Fruit fly (Drosophila melanogaster) whole organism, embryonic: ENCODE results near the gene CG42263.

Experiments
- Bgb ChIP-seq: fragments of 200-800 bp; sonication (Bioruptor generic); IDR thresholded peaks from 2 replicates; pipeline ENCODE4 v1.3.6; 2022; ENCODE audit warnings: missing biosample characterization, missing genetic modification characterization; ENCODE audit not compliant: partially characterized antibody
- CG10209 ChIP-seq: fragments of 200-800 bp; sonication (Bioruptor generic); optimal IDR thresholded peaks from 3 replicates; lab custom pipeline; 2017; ENCODE audit warnings: missing biosample characterization, mild to moderate bottlenecking, missing genetic modification characterization, missing genetic modification reagents
- CG10274 ChIP-seq: fragments of 200-800 bp; sonication (Bioruptor generic); optimal IDR thresholded peaks from 3 replicates; lab custom pipeline; 2017; ENCODE audit warnings: missing biosample characterization, mild to moderate bottlenecking, missing genetic modification characterization
- CG10543 ChIP-seq: fragments of 200-800 bp; sonication (Bioruptor generic); optimal IDR thresholded peaks from 3 replicates; lab custom pipeline; 2017; ENCODE audit warnings: missing biosample characterization, mild to moderate bottlenecking, missing genetic modification characterization, moderate library complexity
- CG11695 ChIP-seq: fragments of 200-800 bp; sonication (Bioruptor generic); IDR thresholded peaks from 3 replicates; pipeline ENCODE4 v1.3.6; 2022; ENCODE audit warnings: missing biosample characterization, missing genetic modification characterization
- CG12071 ChIP-seq: fragments of 200-800 bp; sonication (Bioruptor generic); optimal IDR thresholded peaks from 3 replicates; lab custom pipeline; 2018; ENCODE audit warnings: missing biosample characterization, mild to moderate bottlenecking, missing genetic modification characterization
- CG12299 ChIP-seq: fragments of 200-800 bp; sonication (Bioruptor generic); optimal IDR thresholded peaks from 2 replicates; lab custom pipeline; 2018; ENCODE audit warnings: missing biosample characterization, mild to moderate bottlenecking, missing genetic modification characterization
- CG12659 ChIP-seq: fragments of 200-800 bp; sonication (Bioruptor generic); optimal IDR thresholded peaks from 3 replicates; lab custom pipeline; 2017; ENCODE audit warnings: mild to moderate bottlenecking, missing biosample characterization, missing genetic modification reagents, missing genetic modification characterization
- CG12744 ChIP-seq: fragments of 200-800 bp; sonication (Bioruptor generic); optimal IDR thresholded peaks from 2 replicates; lab custom pipeline; 2016; ENCODE audit warnings: missing biosample characterization, missing genetic modification characterization
- CG14441 ChIP-seq: fragments of 200-800 bp; sonication (Bioruptor generic); IDR thresholded peaks from 2 replicates; pipeline ENCODE4 v1.3.6; 2022; ENCODE audit warnings: missing biosample characterization, missing genetic modification characterization
- CG15601 ChIP-seq: fragments of 200-800 bp; sonication (Bioruptor generic); optimal IDR thresholded peaks from 3 replicates; lab custom pipeline; 2019; ENCODE audit warnings: missing biosample characterization, mild to moderate bottlenecking, missing genetic modification characterization, moderate library complexity
- CG17186 ChIP-seq: fragments of 200-800 bp; sonication (Bioruptor generic); optimal IDR thresholded peaks from 3 replicates; lab custom pipeline; 2017; ENCODE audit warnings: missing biosample characterization, missing genetic modification reagents, missing genetic modification characterization
- CG17802 ChIP-seq: fragments of 200-800 bp; sonication (Bioruptor generic); optimal IDR thresholded peaks from 2 replicates; lab custom pipeline; 2018; ENCODE audit warnings: missing biosample characterization, mild to moderate bottlenecking, missing genetic modification characterization, moderate library complexity
- CG18619 ChIP-seq: fragments of 200-800 bp; sonication (Bioruptor generic); optimal IDR thresholded peaks from 3 replicates; lab custom pipeline; 2017; ENCODE audit warnings: missing biosample characterization, mild to moderate bottlenecking, missing genetic modification characterization
- CG2202 ChIP-seq: fragments of 200-800 bp; sonication (Bioruptor generic); optimal IDR thresholded peaks from 2 replicates; lab custom pipeline; 2018; ENCODE audit warnings: missing biosample characterization, mild to moderate bottlenecking, missing genetic modification characterization
- CG32532 ChIP-seq: fragments of 200-800 bp; sonication (Bioruptor generic); IDR thresholded peaks from 2 replicates; pipeline ENCODE4 v1.3.6; 2022; ENCODE audit warnings: missing biosample characterization, missing genetic modification characterization
- CG43689 ChIP-seq: fragments of 200-800 bp; sonication (Bioruptor generic); IDR thresholded peaks from 2 replicates; pipeline ENCODE4 v1.3.6; 2022; ENCODE audit warnings: missing biosample characterization, missing genetic modification characterization
- CG4820 ChIP-seq: fragments of 200-800 bp; sonication (Bioruptor generic); optimal IDR thresholded peaks from 3 replicates; lab custom pipeline; 2016; ENCODE audit warnings: missing biosample characterization, missing genetic modification characterization
- CG7357 ChIP-seq: fragments of 200-800 bp; sonication (Bioruptor generic); IDR thresholded peaks from 3 replicates; pipeline ENCODE4 v1.3.6; 2022; ENCODE audit warnings: missing biosample characterization, missing genetic modification characterization
- CG8089 ChIP-seq: fragments of 200-800 bp; sonication (Bioruptor generic); optimal IDR thresholded peaks from 3 replicates; lab custom pipeline; 2016; ENCODE audit warnings: missing biosample characterization, missing genetic modification characterization
- Dek ChIP-seq: fragments of 200-800 bp; sonication (Bioruptor generic); optimal IDR thresholded peaks from 3 replicates; lab custom pipeline; 2019; ENCODE audit warnings: missing biosample characterization, mild to moderate bottlenecking, missing genetic modification characterization, moderate library complexity
- Dip3 ChIP-seq: fragments of 200-800 bp; sonication (Bioruptor generic); optimal IDR thresholded peaks from 3 replicates; lab custom pipeline; 2016; ENCODE audit warnings: missing biosample characterization, missing genetic modification characterization
- E2f1 ChIP-seq: fragments of 200-800 bp; sonication (Bioruptor generic); IDR thresholded peaks from 2 replicates; pipeline ENCODE4 v1.3.6; 2022; ENCODE audit warnings: missing biosample characterization, missing genetic modification characterization
- HLH3B ChIP-seq: fragments of 200-800 bp; sonication (Bioruptor generic); IDR thresholded peaks from 2 replicates; pipeline ENCODE4 v1.3.6; 2022; ENCODE audit warnings: missing biosample characterization, missing genetic modification characterization
- HmgZ ChIP-seq: fragments of 200-800 bp; sonication (Bioruptor generic); optimal IDR thresholded peaks from 2 replicates; lab custom pipeline; 2018; ENCODE audit warnings: missing biosample characterization, mild to moderate bottlenecking, missing genetic modification characterization
- Hr39 ChIP-seq: fragments of >200 bp; optimal IDR thresholded peaks from 2 replicates; lab custom pipeline; 2017
- MTF-1 ChIP-seq: fragments of 200-800 bp; sonication (Bioruptor generic); optimal IDR thresholded peaks from 2 replicates; lab custom pipeline; 2018; ENCODE audit warnings: missing biosample characterization, mild to moderate bottlenecking, missing genetic modification characterization, borderline replicate concordance
- NC2β ChIP-seq: fragments of 200-800 bp; sonication (Bioruptor generic); optimal IDR thresholded peaks from 2 replicates; lab custom pipeline; 2016; ENCODE audit warnings: missing biosample characterization, missing genetic modification characterization
- Neu2 ChIP-seq: fragments of 200-800 bp; sonication (Bioruptor generic); optimal IDR thresholded peaks from 3 replicates; lab custom pipeline; 2016; ENCODE audit warnings: missing biosample characterization, missing genetic modification characterization, borderline replicate concordance
- Optix ChIP-seq: fragments of 200-800 bp; sonication (Bioruptor generic); IDR thresholded peaks from 3 replicates; pipeline ENCODE4 v1.3.6; 2022; ENCODE audit warnings: missing biosample characterization, missing genetic modification characterization
- Ptx1 ChIP-seq: fragments of 200-800 bp; sonication (Bioruptor generic); IDR thresholded peaks from 2 replicates; pipeline ENCODE4 v1.3.6; 2022; ENCODE audit warnings: missing biosample characterization, missing genetic modification characterization
- Ravus ChIP-seq: fragments of 200-800 bp; sonication (Bioruptor generic); IDR thresholded peaks from 2 replicates; pipeline ENCODE4 v1.3.6; 2022; ENCODE audit warnings: missing biosample characterization, missing genetic modification characterization
- cato ChIP-seq: fragments of 200-800 bp; sonication (Bioruptor generic); optimal IDR thresholded peaks from 2 replicates; lab custom pipeline; 2016; ENCODE audit warnings: missing biosample characterization, missing genetic modification characterization, borderline replicate concordance
- gro ChIP-seq: fragments of 200-800 bp; sonication (Bioruptor generic); optimal IDR thresholded peaks from 2 replicates; lab custom pipeline; 2016; ENCODE audit warnings: missing biosample characterization, missing genetic modification characterization
- gsb ChIP-seq: fragments of 200-800 bp; sonication (Bioruptor generic); IDR thresholded peaks from 2 replicates; pipeline ENCODE4 v1.3.6; 2022; ENCODE audit warnings: missing biosample characterization, missing genetic modification characterization
- hkb ChIP-seq, 2 experiments: fragments of 200-800 bp in 1 of 2; fragments of >200 bp in 1 of 2; sonication (Bioruptor generic) in 1 of 2; IDR thresholded peaks in 1 of 2; optimal IDR thresholded peaks in 1 of 2; 2 replicates each; pipeline versions ENCODE4 v1.3.6 to Lab custom; 2017 to 2022; ENCODE audit warnings: missing biosample characterization in 1 of 2, missing genetic modification characterization in 1 of 2
- hth ChIP-seq: fragments of >200 bp; optimal IDR thresholded peaks from 2 replicates; lab custom pipeline; 2017; ENCODE audit warnings: inconsistent platforms
- knrl ChIP-seq: fragments of 200-800 bp; sonication (Bioruptor generic); IDR thresholded peaks from 3 replicates; pipeline ENCODE4 v1.3.6; 2022; ENCODE audit warnings: missing biosample characterization, missing genetic modification characterization; ENCODE audit not compliant: partially characterized antibody
- pan ChIP-seq, 4 experiments: fragments of >200 bp in 3 of 4; fragments of 200-800 bp in 1 of 4; sonication (Bioruptor generic) in 1 of 4; optimal IDR thresholded peaks in 3 of 4; IDR thresholded peaks in 1 of 4; 2 replicates each; pipeline versions ENCODE4 v1.3.6 to Lab custom; 2017 to 2022; ENCODE audit warnings: missing biosample characterization in 2 of 4, missing genetic modification characterization in 2 of 4, mixed read lengths in 1 of 4
- ro ChIP-seq: fragments of 200-800 bp; sonication (Bioruptor generic); IDR thresholded peaks from 2 replicates; pipeline ENCODE4 v1.3.6; 2022; ENCODE audit warnings: missing biosample characterization, missing genetic modification characterization
- schlank ChIP-seq: fragments of 200-800 bp; sonication (Bioruptor generic); optimal IDR thresholded peaks from 2 replicates; lab custom pipeline; 2018; ENCODE audit warnings: missing biosample characterization, mild to moderate bottlenecking, missing genetic modification characterization
- sisA ChIP-seq: fragments of 200-800 bp; sonication (Bioruptor generic); IDR thresholded peaks from 2 replicates; pipeline ENCODE4 v1.3.6; 2022; ENCODE audit warnings: missing biosample characterization, missing genetic modification characterization
- slp2 ChIP-seq: fragments of 200-800 bp; sonication (Bioruptor generic); optimal IDR thresholded peaks from 2 replicates; lab custom pipeline; 2016; ENCODE audit warnings: missing biosample characterization, missing genetic modification characterization
- sna ChIP-seq: fragments of 200-800 bp; sonication (Bioruptor generic); IDR thresholded peaks from 2 replicates; pipeline ENCODE4 v1.3.6; 2022; ENCODE audit warnings: missing biosample characterization, missing genetic modification characterization; ENCODE audit not compliant: partially characterized antibody
- ssp ChIP-seq: fragments of 200-800 bp; sonication (Bioruptor generic); IDR thresholded peaks from 2 replicates; pipeline ENCODE4 v1.3.6; 2022; ENCODE audit warnings: missing biosample characterization, missing genetic modification characterization
- tll ChIP-seq, 2 experiments: fragments of 200-800 bp in 1 of 2; fragments of >200 bp in 1 of 2; sonication (Bioruptor generic) in 1 of 2; optimal IDR thresholded peaks; 2 replicates each; lab custom pipeline; 2017 to 2019; ENCODE audit warnings: missing biosample characterization in 2 of 2, missing genetic modification characterization in 2 of 2, mild to moderate bottlenecking in 1 of 2, moderate library complexity in 1 of 2
- unpg ChIP-seq: fragments of 200-800 bp; sonication (Bioruptor generic); optimal IDR thresholded peaks from 3 replicates; lab custom pipeline; 2018; ENCODE audit warnings: missing biosample characterization, mild to moderate bottlenecking, missing genetic modification characterization, moderate library complexity

Gene CG42263

DNA sequence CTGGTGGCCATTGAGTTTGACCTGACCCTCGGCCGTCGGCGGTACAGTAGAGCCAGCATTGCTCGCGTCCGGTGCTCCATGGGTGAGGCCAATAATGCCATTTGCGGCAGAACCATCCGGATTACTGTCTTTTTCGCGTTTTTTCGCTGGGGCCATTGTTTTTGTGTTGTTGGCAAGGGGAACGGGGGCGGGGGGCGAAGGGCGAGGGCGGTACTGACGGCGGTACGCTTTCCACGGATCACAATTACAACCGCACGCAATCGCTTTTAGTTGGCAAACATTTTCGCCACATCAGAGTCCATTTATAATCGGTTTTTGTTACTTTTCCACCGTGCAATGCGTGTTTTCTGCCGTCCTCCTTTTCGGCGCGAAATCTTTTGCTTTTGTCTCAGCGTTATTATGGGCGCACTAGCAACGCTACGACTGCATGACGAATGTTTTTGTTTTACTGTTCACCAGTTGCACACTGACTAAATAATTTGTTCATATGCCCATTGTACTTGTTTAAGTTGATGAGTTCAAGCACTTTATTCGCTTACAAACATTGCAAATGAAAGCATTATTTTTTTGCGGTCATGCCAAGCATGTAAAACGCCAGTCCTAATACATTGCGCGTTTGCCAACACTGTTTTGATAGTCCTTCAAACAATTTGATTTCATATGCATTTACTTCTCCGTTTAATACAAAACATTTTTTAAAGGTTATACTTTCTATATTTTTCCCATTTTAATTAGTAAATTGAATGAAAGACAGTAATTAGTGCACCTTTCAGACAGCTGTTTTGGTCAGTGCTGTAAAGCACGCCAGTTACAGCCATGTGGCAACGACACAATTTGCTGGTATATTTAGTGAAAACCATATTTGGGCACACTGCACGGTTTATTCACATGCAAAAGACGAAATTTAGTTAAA, 32.5 kb downstream of the CG42263 start, which contains the start of gene Pfdn6 (continued):
- TF ChIP-seq Dek (tag; lab: Kevin White, UChicago) (peak; percentile 18), sisA (GFP tag; lab: Robert Waterston, UW) (peak; percentile 91), CG12659 (GFP tag; lab: Kevin White, UChicago) (peak; percentile 80), ro (GFP tag; lab: Robert Waterston, UW) (no peak), E2f1 (GFP tag; lab: Robert Waterston, UW) (peak; percentile 80), pan (optimal IDR thresholded peaks at IDR 0.05; lab: Kevin White, UChicago) (no peak), pan (GFP tag; optimal IDR thresholded peaks at IDR 0.05 in 1 of 2, IDR thresholded peaks at IDR 0.05 in 1 of 2) (peak in 1 of 2 experiments; percentile 83), CG10209 (peak; percentile 22), CG12071 (GFP tag; lab: Kevin White, UChicago) (no peak), CG10543 (GFP tag; lab: Kevin White, UChicago) (peak; percentile 79), CG14441 (GFP tag; lab: Robert Waterston, UW) (peak; percentile 76), Ptx1 (GFP tag; lab: Robert Waterston, UW) (peak; percentile 82), Neu2 (no peak), CG12744 (GFP tag; lab: Kevin White, UChicago) (peak; percentile 49), schlank (tag; lab: Kevin White, UChicago) (peak; percentile 45), Ravus (no peak), hkb (optimal IDR thresholded peaks at IDR 0.05; lab: Kevin White, UChicago) (peak; percentile 91), hkb (GFP tag; IDR thresholded peaks at IDR 0.05; lab: Robert Waterston, UW) (no peak), knrl (GFP tag; lab: Robert Waterston, UW) (peak; percentile 84), tll (GFP tag; optimal IDR thresholded peaks at IDR 0.05; lab: Kevin White, UChicago) (no peak), Dip3 (GFP tag; lab: Kevin White, UChicago) (peak; percentile 88), CG7357 (GFP tag; lab: Robert Waterston, UW) (peak; percentile 78), HLH3B (GFP tag; lab: Robert Waterston, UW) (peak; percentile 72; the same call in 1 of the 2 replicates), CG17802 (peak; percentile 68), CG2202 (tag; lab: Kevin White, UChicago) (peak; percentile 25), CG12299 (tag; lab: Kevin White, UChicago) (peak; percentile 17), CG11695 (GFP tag; lab: Robert Waterston, UW) (no peak), CG17186 (peak; percentile 60), ssp (peak; percentile 69), CG4820 (peak; percentile 56), Optix (GFP tag; lab: Robert Waterston, UW) (peak; percentile 89), CG10274 (GFP tag; lab: Kevin White, UChicago) (peak; percentile 22), HmgZ (tag; lab: Kevin White, UChicago) (peak; percentile 55), unpg (GFP tag; lab: Kevin White, UChicago) (peak; percentile 71), CG15601 (peak; percentile 53), gsb (GFP tag; lab: Robert Waterston, UW) (peak; percentile 66), slp2 (GFP tag; lab: Kevin White, UChicago) (peak; percentile 61), CG18619 (GFP tag; lab: Kevin White, UChicago) (peak; percentile 81), gro (GFP tag; lab: Kevin White, UChicago) (peak; percentile 56), MTF-1 (GFP tag; lab: Kevin White, UChicago) (no peak), hth (no peak), Bgb (peak; percentile 73), Hr39 (lab: Kevin White, UChicago) (no peak), sna (GFP tag; lab: Robert Waterston, UW) (peak; percentile 72), cato (peak; percentile 53), CG8089 (GFP tag; lab: Kevin White, UChicago) (peak; percentile 76), CG32532 (GFP tag; lab: Robert Waterston, UW) (peak; percentile 78), NC2β (GFP tag; lab: Kevin White, UChicago) (peak; percentile 75), CG43689 (GFP tag; lab: Robert Waterston, UW) (no peak)
